Worm (Caenorhabditis elegans): ENCODE measurements around the gene rgs-1.

Gene rgs-1

DNA sequence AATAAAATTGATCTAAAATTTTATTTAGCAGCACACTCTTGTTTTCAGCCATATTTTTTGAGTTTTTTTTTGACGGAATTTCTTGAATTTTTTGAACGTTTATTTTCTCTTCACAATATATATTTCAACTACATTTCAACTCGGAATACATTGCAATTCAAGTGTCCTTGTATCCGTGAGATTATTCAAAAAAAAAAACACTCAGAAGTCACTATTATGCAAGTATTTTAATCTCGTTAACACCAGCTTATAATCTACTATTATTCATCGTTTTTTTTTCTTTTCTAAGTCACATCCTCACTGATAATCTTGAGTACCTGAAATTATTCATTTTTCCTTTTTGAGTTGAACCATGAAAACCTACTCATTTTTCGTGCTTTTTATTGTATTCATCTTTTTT lies 7.1 kb upstream of the rgs-1 start, which contains the start of gene ins-21:
ins-21 (plus strand) TSS at position 301 of the 400 bp plus-strand sequence.
- no peak for TF ChIP-seq ama-1 (optimal IDR thresholded peaks at IDR 0.05)
- TF ChIP-seq npax-4 (tag; optimal IDR thresholded peaks at IDR 0.05): no peak
- no peak for TF ChIP-seq tbx-7 (tag; optimal IDR thresholded peaks at IDR 0.05)
- no peak for TF ChIP-seq dmd-4 (tag; optimal IDR thresholded peaks at IDR 0.05; ENCODE audit: borderline replicate concordance)

DNA sequence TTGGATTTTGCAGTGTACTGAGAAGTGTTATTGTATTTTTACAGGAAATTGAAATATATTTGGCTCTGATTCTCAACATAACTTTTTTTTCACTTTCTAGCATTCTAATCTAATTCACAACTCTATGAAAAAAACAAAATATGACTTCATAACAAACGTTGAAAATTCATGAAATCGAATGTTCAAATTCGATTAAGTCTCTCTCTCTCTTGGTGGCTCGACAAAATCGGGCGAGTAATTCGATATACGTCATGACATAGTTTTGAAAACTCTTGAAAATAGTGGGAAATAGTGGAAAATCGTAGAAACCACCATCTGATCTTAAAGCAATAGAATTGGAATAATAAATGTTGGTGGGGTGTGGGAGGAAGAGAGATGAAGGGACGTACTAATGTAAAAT lies 1.6 kb upstream of the rgs-1 start:
- TF ChIP-seq T23F11.4 (GFP tag; optimal IDR thresholded peaks at IDR 0.05) (no peak), unc-86 (tag; optimal IDR thresholded peaks at IDR 0.05) (no peak), hlh-30 (tag; optimal IDR thresholded peaks at IDR 0.05; ENCODE audit: insufficient read depth) (no peak), ceh-6 (GFP tag; optimal IDR thresholded peaks at IDR 0.05) (no peak), unc-42 (tag; optimal IDR thresholded peaks at IDR 0.05) (peak; percentile 92), pat-9 (tag; optimal IDR thresholded peaks at IDR 0.05) (no peak), K09A11.1 (tag; optimal IDR thresholded peaks at IDR 0.05; ENCODE audit: insufficient read depth) (no peak)

ce11 chrIII:10012136-10012535 lies 4.2 kb downstream of the rgs-1 start, which contains the start of gene C05B5.16:
Gene C05B5.16, plus strand, starts transcription at chrIII:10012436.
- TF ChIP-seq ref-2 (tag; optimal IDR thresholded peaks at IDR 0.05) (no peak), pros-1 (tag; optimal IDR thresholded peaks at IDR 0.05) (no peak), pqm-1 (tag; optimal IDR thresholded peaks at IDR 0.05) (no peak), ceh-31 (tag; optimal IDR thresholded peaks at IDR 0.05) (no peak), C08G9.2 (tag; optimal IDR thresholded peaks at IDR 0.05) (no peak), ceh-24 (tag; optimal IDR thresholded peaks at IDR 0.05) (no peak), fax-1 (tag; optimal IDR thresholded peaks at IDR 0.05) (no peak), unc-3 (GFP tag; conservative IDR thresholded peaks at IDR 0.05) (no peak), unc-3 (tag; optimal IDR thresholded peaks at IDR 0.05) (no peak), unc-86 (tag; optimal IDR thresholded peaks at IDR 0.05) (no peak), ets-4 (tag; optimal IDR thresholded peaks at IDR 0.05) (no peak), tbx-2 (tag; optimal IDR thresholded peaks at IDR 0.05) (no peak), mec-3 (tag; optimal IDR thresholded peaks at IDR 0.05; ENCODE audit: borderline replicate concordance) (no peak)

DNA sequence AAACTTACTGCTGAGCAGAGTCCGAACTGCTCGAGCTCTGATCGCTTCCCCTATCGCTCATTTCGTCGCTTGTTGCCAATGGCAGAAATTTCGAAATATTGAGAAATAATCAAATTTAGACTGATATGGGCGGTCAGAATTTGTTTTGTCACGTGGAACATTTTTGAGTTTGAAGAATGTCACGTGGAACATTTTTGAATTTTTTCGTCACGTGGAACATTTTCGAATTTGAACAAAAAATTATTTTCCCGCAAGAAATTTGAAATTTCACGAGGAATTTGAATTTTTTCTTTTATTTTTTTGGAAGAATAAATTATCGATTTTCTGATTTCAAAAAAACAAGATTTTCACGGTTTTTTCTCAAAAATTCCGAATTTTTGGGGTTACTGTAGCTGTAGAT lies 6.2 kb downstream of the rgs-1 start, which contains the start of gene fbxa-155:
fbxa-155 (minus strand) TSS at position 101 of the 400 bp plus-strand sequence.
- TF ChIP-seq pag-3 (tag; optimal IDR thresholded peaks at IDR 0.05; ENCODE audit: borderline replicate concordance): no peak
- TF ChIP-seq elt-4 (tag; optimal IDR thresholded peaks at IDR 0.05): no peak
- TF ChIP-seq ceh-19 (GFP tag; optimal IDR thresholded peaks at IDR 0.05): no peak
- no peak for TF ChIP-seq unc-42 (tag; optimal IDR thresholded peaks at IDR 0.05)
- TF ChIP-seq hlh-13 (GFP tag; optimal IDR thresholded peaks at IDR 0.05): no peak
- no peak for TF ChIP-seq ahr-1 (tag; optimal IDR thresholded peaks at IDR 0.05)
- no peak for TF ChIP-seq unc-3 (GFP tag; conservative IDR thresholded peaks at IDR 0.05)
- TF ChIP-seq unc-3 (tag; optimal IDR thresholded peaks at IDR 0.05): no peak
- TF ChIP-seq ceh-22 (tag; optimal IDR thresholded peaks at IDR 0.05): no peak
- TF ChIP-seq T23F11.4 (GFP tag; optimal IDR thresholded peaks at IDR 0.05): no peak
- TF ChIP-seq C08G9.2 (tag; optimal IDR thresholded peaks at IDR 0.05): no peak
- no peak for TF ChIP-seq hlh-15 (tag; optimal IDR thresholded peaks at IDR 0.05)

- no peak for TF ChIP-seq zip-5 (tag; optimal IDR thresholded peaks at IDR 0.05)
These were observed 9.5 kb downstream of the rgs-1 start, which contains the start of gene C05B5.8 for ce11 chrIII:10006734-10007348. Gene C05B5.8, minus strand, starts transcription at chrIII:10006784.

DNA sequence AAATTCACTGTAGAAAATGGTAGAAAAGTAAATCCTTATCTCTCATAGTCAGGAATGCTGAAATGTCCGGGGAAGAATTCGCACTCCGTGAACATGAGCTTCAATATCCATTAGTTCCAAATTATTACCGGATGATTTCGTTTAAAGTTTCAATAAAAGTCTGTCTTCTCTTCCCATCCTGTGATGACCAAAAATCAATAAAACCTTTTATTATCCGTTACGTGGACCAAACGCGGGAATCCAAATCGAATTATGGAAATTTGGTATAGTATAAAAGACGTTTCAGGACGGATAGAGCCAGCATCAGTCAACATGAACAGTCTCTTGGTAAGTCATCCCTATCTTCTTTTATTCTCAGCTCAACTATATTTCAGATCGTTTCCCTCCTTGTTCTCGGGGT lies 12.1 kb downstream of the rgs-1 start, which contains the start of gene C05B5.11:
C05B5.11 (plus strand) TSS at position 301 of the 400 bp plus-strand sequence.
- no peak for TF ChIP-seq ref-2 (tag; optimal IDR thresholded peaks at IDR 0.05)
- TF ChIP-seq tbx-7 (tag; optimal IDR thresholded peaks at IDR 0.05): no peak
- no peak for TF ChIP-seq fax-1 (tag; optimal IDR thresholded peaks at IDR 0.05)
- TF ChIP-seq pax-1 (tag; optimal IDR thresholded peaks at IDR 0.05): no peak
- TF ChIP-seq ceh-34 (tag; optimal IDR thresholded peaks at IDR 0.05): no peak
